Worm (Caenorhabditis elegans): ENCODE results near the gene rrp-8.

- no peak for TF ChIP-seq ets-7 (tag; optimal IDR thresholded peaks at IDR 0.05)
- TF ChIP-seq sea-1 (GFP tag; conservative IDR thresholded peaks at IDR 0.05), result no peak
- TF ChIP-seq F13C5.2 (tag; optimal IDR thresholded peaks at IDR 0.05), result no peak
- no peak for TF ChIP-seq pes-1 (GFP tag; IDR thresholded peaks at IDR 0.05)
- no peak for TF ChIP-seq hnd-1 (tag; optimal IDR thresholded peaks at IDR 0.05)
- TF ChIP-seq ama-1 (optimal IDR thresholded peaks at IDR 0.05), result no peak
- no peak for TF ChIP-seq hmg-4 (GFP tag; optimal IDR thresholded peaks at IDR 0.05)
- no peak for TF ChIP-seq hmbx-1 (tag; optimal IDR thresholded peaks at IDR 0.05)
- no peak for TF ChIP-seq aly-1 (tag; optimal IDR thresholded peaks at IDR 0.05)
- TF ChIP-seq flt-1 (GFP tag; IDR thresholded peaks at IDR 0.05), result no peak
- no peak for TF ChIP-seq tbx-11 (GFP tag; IDR thresholded peaks at IDR 0.05)
- TF ChIP-seq tra-4 (tag; optimal IDR thresholded peaks at IDR 0.05), result no peak
- no peak for TF ChIP-seq scrt-1 (GFP tag; IDR thresholded peaks at IDR 0.05)
Measured at ce11 chrIV:387283-388048, 8.9 kb upstream of the rrp-8 start.

All from whole organism, early embryonic.